Worm (Caenorhabditis elegans) whole organism, L1 larva: ENCODE measurements around the gene Y38H6C.9.

Experiments used
- ama-1 ChIP-seq: fragments of 150-350 bp; optimal IDR thresholded peaks from 2 replicates; lab custom pipeline; 2014
- efl-1 ChIP-seq, 4 experiments: fragments of 150-350 bp; optimal IDR thresholded peaks in 3 of 4; peaks in 1 of 4; 1 replicate in 1 of 4; 2 replicates in 3 of 4; lab custom pipeline; 2014; ENCODE audit warnings: missing biosample characterization in 2 of 4, missing genetic modification characterization in 2 of 4, missing genetic modification reagents in 2 of 4
- elt-3 ChIP-seq, 6 experiments: fragments of 150-350 bp in 1 of 6; sonication (generic microtip); optimal IDR thresholded peaks; 2 replicates each; lab custom pipeline; 2017 to 2018; ENCODE audit warnings: missing biosample characterization in 6 of 6, missing genetic modification characterization in 6 of 6, inconsistent platforms in 1 of 6
- jun-1 ChIP-seq: fragments of 150-350 bp; optimal IDR thresholded peaks from 2 replicates; lab custom pipeline; 2014; ENCODE audit warnings: missing biosample characterization, missing genetic modification reagents, missing genetic modification characterization
- skn-1 ChIP-seq: fragments of 150-350 bp; optimal IDR thresholded peaks from 2 replicates; lab custom pipeline; 2014; ENCODE audit warnings: missing biosample characterization, missing genetic modification characterization
- xbp-1 ChIP-seq: sonication (generic microtip); optimal IDR thresholded peaks from 2 replicates; lab custom pipeline; 2016; ENCODE audit warnings: missing genetic modification characterization, missing compliant biosample characterization
- ztf-11 ChIP-seq, 2 experiments: sonication (generic microtip); optimal IDR thresholded peaks; 2 replicates each; lab custom pipeline; 2016 to 2017; ENCODE audit warnings: missing genetic modification characterization in 2 of 2, missing biosample characterization in 1 of 2, missing compliant biosample characterization in 1 of 2

DNA sequence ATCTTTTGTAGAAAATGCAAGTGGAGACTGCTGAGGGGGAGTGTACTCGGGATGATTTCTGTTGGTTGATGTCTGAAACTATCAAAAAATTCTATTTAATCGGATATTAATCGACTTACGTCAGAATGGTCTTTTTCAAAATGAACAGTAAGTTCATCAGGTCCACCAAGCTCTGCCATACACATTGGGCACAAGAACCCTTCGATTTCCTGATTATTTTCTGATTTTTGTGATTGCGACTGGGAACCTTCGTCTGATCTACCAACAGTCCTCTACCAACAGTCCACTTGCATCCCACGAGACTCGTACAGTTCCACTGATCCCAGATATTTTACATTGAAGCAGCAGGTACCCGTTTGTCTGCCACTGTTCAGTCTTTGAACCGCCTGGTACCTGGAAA, 47.0 kb downstream of the Y38H6C.9 start:
- TF ChIP-seq elt-3 (tag; optimal IDR thresholded peaks at IDR 0.05; lab: Kevin White, UChicago) (no peak), efl-1 (optimal IDR thresholded peaks at IDR 0.05; lab: Kevin White, UChicago) (no peak), efl-1 (GFP tag; optimal IDR thresholded peaks at IDR 0.05 in 1 of 2; lab: Kevin White, UChicago) (no peak), skn-1 (tag; lab: Kevin White, UChicago) (no peak), ama-1 (lab: Kevin White, UChicago) (no peak), xbp-1 (tag; lab: Kevin White, UChicago) (no peak), ztf-11 (tag; optimal IDR thresholded peaks at IDR 0.05; lab: Kevin White, UChicago) (no peak), jun-1 (tag; lab: Kevin White, UChicago) (no peak)
